Fruit fly (Drosophila melanogaster): ENCODE results near the gene Nepl6.

Gene Nepl6

dm6 chr2L:6356686-6357362 lies 28.5 kb downstream of the Nepl6 start (continued):
- TF ChIP-seq CG11247 (GFP tag; IDR thresholded peaks at IDR 0.05) = peak; percentile 39; the same call in 1 of the 2 replicates
- TF ChIP-seq CG11504 (tag; optimal IDR thresholded peaks at IDR 0.05) = peak; percentile 72
- peak in 1 of 2 experiments; percentile 95 for TF ChIP-seq insv (GFP tag; optimal IDR thresholded peaks at IDR 0.05)
- TF ChIP-seq abd-A (tag; optimal IDR thresholded peaks at IDR 0.05) = no peak
- peak; percentile 17 for TF ChIP-seq CG13424 (tag; optimal IDR thresholded peaks at IDR 0.05)
- TF ChIP-seq CG16813 (GFP tag; IDR thresholded peaks at IDR 0.05; ENCODE audit: partially characterized antibody) = peak; percentile 43; the same call in 1 of the 3 replicates
- peak; percentile 28 for TF ChIP-seq gsb-n (tag; optimal IDR thresholded peaks at IDR 0.05)
- TF ChIP-seq Mes4 (GFP tag; optimal IDR thresholded peaks at IDR 0.05) = peak; percentile 11
- no peak for TF ChIP-seq CG5180 (GFP tag; optimal IDR thresholded peaks at IDR 0.05)
- TF ChIP-seq Bteb2 (GFP tag; optimal IDR thresholded peaks at IDR 0.05) = no peak
- TF ChIP-seq Atf6 (GFP tag; IDR thresholded peaks at IDR 0.05) = no peak
- TF ChIP-seq CG12659 (GFP tag; optimal IDR thresholded peaks at IDR 0.05) = no peak
- peak; percentile 65 for TF ChIP-seq CG15601 (tag; optimal IDR thresholded peaks at IDR 0.05)
- TF ChIP-seq CG3847 (GFP tag; IDR thresholded peaks at IDR 0.05) = 0 out of 2 replicates have a peak, but pooled peaks have one; percentile 20
- peak; percentile 60 for TF ChIP-seq nerfin-1 (tag; optimal IDR thresholded peaks at IDR 0.05)
- peak; percentile 34 for TF ChIP-seq grau (tag; optimal IDR thresholded peaks at IDR 0.05)
- peak; percentile 2 for TF ChIP-seq CG31388 (GFP tag; optimal IDR thresholded peaks at IDR 0.05)
- peak; percentile 59 for TF ChIP-seq CG17359 (tag; optimal IDR thresholded peaks at IDR 0.05)

- TF ChIP-seq CG12071 (GFP tag; optimal IDR thresholded peaks at IDR 0.05) = no peak
- no peak for TF ChIP-seq B-H1 (GFP tag; IDR thresholded peaks at IDR 0.05)
- peak; percentile 92 for TF ChIP-seq Ets65A (GFP tag)
- TF ChIP-seq scrt (GFP tag; optimal IDR thresholded peaks at IDR 0.05) = no peak
These were observed 29.2 kb downstream of the Nepl6 start for dm6 chr2L:6356134-6356533.

dm6 chr2L:6354656-6355055 lies 30.7 kb downstream of the Nepl6 start, which contains the start of gene ppk14:
ppk14 (plus strand) TSS chr2L:6354956.
- no peak for TF ChIP-seq Hr3 (GFP tag; optimal IDR thresholded peaks at IDR 0.05)
- TF ChIP-seq Usf (GFP tag; optimal IDR thresholded peaks at IDR 0.05) = no peak
- TF ChIP-seq CG10565 (GFP tag; optimal IDR thresholded peaks at IDR 0.05) = no peak
- TF ChIP-seq Fer3 (tag; optimal IDR thresholded peaks at IDR 0.05) = no peak
- TF ChIP-seq BtbVII (GFP tag; optimal IDR thresholded peaks at IDR 0.05) = no peak
- TF ChIP-seq CG14710 (tag; optimal IDR thresholded peaks at IDR 0.05) = no peak

DNA sequence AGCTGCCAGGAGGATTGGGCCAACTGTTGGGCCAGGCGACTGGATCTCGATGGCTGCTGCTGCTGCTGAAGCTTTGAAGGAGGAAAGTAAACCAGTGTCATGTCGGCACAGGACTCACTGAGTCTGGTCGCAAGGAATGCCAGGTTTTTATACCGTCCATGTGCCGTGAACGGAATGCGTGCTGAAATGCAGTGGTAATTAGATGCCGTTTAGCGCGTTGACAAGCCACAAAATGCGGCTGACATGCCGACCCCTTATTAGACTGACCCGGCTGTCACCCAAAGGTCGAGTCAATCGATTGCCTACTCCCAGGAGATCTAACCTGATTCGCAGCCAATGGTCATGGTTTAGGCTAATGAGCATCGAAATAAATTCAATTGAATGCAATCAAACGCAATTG lies 31.1 kb downstream of the Nepl6 start, which contains the start of gene ppk7:
Gene ppk7, minus strand, starts transcription at position 101 of the 400 bp plus-strand sequence.
- TF ChIP-seq Sin3A (optimal IDR thresholded peaks at IDR 0.05) = no peak
- TF ChIP-seq CG18262 (tag; optimal IDR thresholded peaks at IDR 0.05) = no peak
- TF ChIP-seq ato (GFP tag; IDR thresholded peaks at IDR 0.05; ENCODE audit: partially characterized antibody) = no peak
- no peak for TF ChIP-seq Neu2 (GFP tag; optimal IDR thresholded peaks at IDR 0.05; ENCODE audit: borderline replicate concordance)
- TF ChIP-seq HHEX (GFP tag; optimal IDR thresholded peaks at IDR 0.05) = no peak
- no peak for TF ChIP-seq corto (GFP tag; optimal IDR thresholded peaks at IDR 0.05)
- TF ChIP-seq CG3065 (GFP tag; optimal IDR thresholded peaks at IDR 0.05) = no peak
- no peak for TF ChIP-seq YL-1 (GFP tag; optimal IDR thresholded peaks at IDR 0.05)
- TF ChIP-seq Bteb2 (GFP tag; optimal IDR thresholded peaks at IDR 0.05) = no peak
- no peak for TF ChIP-seq HLH4C (GFP tag; IDR thresholded peaks at IDR 0.05; ENCODE audit: partially characterized antibody)
- TF ChIP-seq trh (GFP tag; optimal IDR thresholded peaks at IDR 0.05) = no peak
- no peak for TF ChIP-seq unpg (GFP tag; optimal IDR thresholded peaks at IDR 0.05)
- TF ChIP-seq Deaf1 (tag; optimal IDR thresholded peaks at IDR 0.05) = no peak
- TF ChIP-seq CoRest (tag; optimal IDR thresholded peaks at IDR 0.05) = no peak
- TF ChIP-seq tna (GFP tag; IDR thresholded peaks at IDR 0.05; ENCODE audit: partially characterized antibody) = no peak

Data from whole organism, embryonic.